Worm (Caenorhabditis elegans): Measurements from ENCODE around the gene acl-13.

acl-13 gene

DNA sequence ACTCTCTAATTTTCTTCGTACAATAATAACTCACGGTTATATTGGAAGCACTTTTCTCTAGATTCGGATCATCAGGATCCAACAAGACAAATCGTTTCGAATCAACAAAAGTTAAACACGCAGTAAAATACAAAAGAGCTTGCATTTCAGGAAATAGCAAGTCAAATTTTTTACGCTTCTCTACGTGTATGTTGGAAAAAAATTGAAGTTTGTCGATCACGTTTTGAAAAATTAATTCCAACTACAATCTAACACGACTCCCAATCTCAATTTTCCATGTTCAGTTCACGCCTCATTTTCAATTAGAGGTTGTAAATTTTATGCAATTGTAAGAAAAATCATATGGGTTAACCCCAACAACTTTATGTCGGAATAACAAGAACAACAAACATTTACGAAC is 20.3 kb upstream of the acl-13 start, which contains the start of gene spe-45 (continued):
- no peak for TF ChIP-seq snpc-1.3 (tag; optimal IDR thresholded peaks at IDR 0.05; ENCODE audit: insufficient read depth)
- TF ChIP-seq B0336.3 (GFP tag; IDR thresholded peaks at IDR 0.05): peak; percentile 83
- TF ChIP-seq F10E7.11 (tag; optimal IDR thresholded peaks at IDR 0.05): no peak
- TF ChIP-seq Y53G8AR.9 (GFP tag; conservative IDR thresholded peaks at IDR 0.05): peak; percentile 79
- no peak for TF ChIP-seq hmg-1.2 (GFP tag; IDR thresholded peaks at IDR 0.05)
- no peak for TF ChIP-seq T26A5.8 (tag; optimal IDR thresholded peaks at IDR 0.05)
- TF ChIP-seq mxl-1 (tag; optimal IDR thresholded peaks at IDR 0.05): no peak
- peak; percentile 73 for TF ChIP-seq madf-6 (GFP tag; IDR thresholded peaks at IDR 0.05)
- TF ChIP-seq F52B5.7 (tag; optimal IDR thresholded peaks at IDR 0.05): peak; percentile 21
- peak; percentile 46; the same call in 1 of the 2 replicates for TF ChIP-seq pbrm-1 (GFP tag; IDR thresholded peaks at IDR 0.05)
- TF ChIP-seq ztf-28 (GFP tag; IDR thresholded peaks at IDR 0.05): no peak
- TF ChIP-seq ztf-26 (tag; optimal IDR thresholded peaks at IDR 0.05): no peak
- no peak for TF ChIP-seq dpff-1 (tag; optimal IDR thresholded peaks at IDR 0.05)
- no peak for TF ChIP-seq ztf-18 (tag; optimal IDR thresholded peaks at IDR 0.05)
- no peak for TF ChIP-seq nhr-27 (tag; optimal IDR thresholded peaks at IDR 0.05)
- no peak for TF ChIP-seq ztf-3 (GFP tag; optimal IDR thresholded peaks at IDR 0.05)
- TF ChIP-seq nhr-120 (GFP tag; IDR thresholded peaks at IDR 0.05): no peak
- TF ChIP-seq dpl-1 (GFP tag; optimal IDR thresholded peaks at IDR 0.05): no peak
- TF ChIP-seq hlh-12 (tag; optimal IDR thresholded peaks at IDR 0.05): no peak
- TF ChIP-seq hrde-1 (tag; optimal IDR thresholded peaks at IDR 0.05; ENCODE audit: borderline replicate concordance): peak; percentile 28
- no peak for TF ChIP-seq zfh-2 (GFP tag; conservative IDR thresholded peaks at IDR 0.05)
- no peak for TF ChIP-seq ceh-79 (tag; optimal IDR thresholded peaks at IDR 0.05)
- no peak for TF ChIP-seq K11D2.4 (GFP tag; IDR thresholded peaks at IDR 0.05)
- no peak for TF ChIP-seq egl-18 (GFP tag; IDR thresholded peaks at IDR 0.05)
- TF ChIP-seq rpc-1 (optimal IDR thresholded peaks at IDR 0.05): no peak
- TF ChIP-seq rpc-1 (tag; optimal IDR thresholded peaks at IDR 0.05): no peak
- TF ChIP-seq D2030.7 (GFP tag; IDR thresholded peaks at IDR 0.05): no peak
- TF ChIP-seq attf-5 (GFP tag; optimal IDR thresholded peaks at IDR 0.05): no peak
- TF ChIP-seq T07F8.4 (tag; optimal IDR thresholded peaks at IDR 0.05): no peak
- TF ChIP-seq attf-6 (GFP tag; IDR thresholded peaks at IDR 0.05): peak; percentile 74; the same call in 1 of the 2 replicates
- no peak for TF ChIP-seq Y53F4B.3 (GFP tag; IDR thresholded peaks at IDR 0.05)
- TF ChIP-seq xnd-1 (tag; optimal IDR thresholded peaks at IDR 0.05): no peak
- TF ChIP-seq tlf-1 (GFP tag; optimal IDR thresholded peaks at IDR 0.05): no peak
- peak; percentile 45; the same call in 1 of the 2 replicates for TF ChIP-seq ceh-100 (GFP tag; IDR thresholded peaks at IDR 0.05)
- TF ChIP-seq somi-1 (GFP tag; optimal IDR thresholded peaks at IDR 0.05): no peak
- no peak for TF ChIP-seq rec-8 (tag; optimal IDR thresholded peaks at IDR 0.05)
- TF ChIP-seq nfya-1 (tag; optimal IDR thresholded peaks at IDR 0.05; ENCODE audit: borderline replicate concordance, insufficient read depth): no peak
- TF ChIP-seq snpc-4 (GFP tag; optimal IDR thresholded peaks at IDR 0.05): no peak
- TF ChIP-seq snpc-4 (tag; optimal IDR thresholded peaks at IDR 0.05): peak in 2 of 4 experiments; percentile 15 to 47
- TF ChIP-seq akir-1 (GFP tag; optimal IDR thresholded peaks at IDR 0.05): no peak
- TF ChIP-seq mes-4 (tag; optimal IDR thresholded peaks at IDR 0.05): no peak
- TF ChIP-seq dox-1 (GFP tag; IDR thresholded peaks at IDR 0.05): no peak; the same call in 1 of the 2 replicates
- TF ChIP-seq Y67H2A.10 (GFP tag; conservative IDR thresholded peaks at IDR 0.05): no peak
- no peak for TF ChIP-seq tbx-9 (tag; optimal IDR thresholded peaks at IDR 0.05; ENCODE audit: borderline replicate concordance)
- TF ChIP-seq Y56A3A.18 (GFP tag; IDR thresholded peaks at IDR 0.05): no peak
- no peak for TF ChIP-seq bed-1 (GFP tag; IDR thresholded peaks at IDR 0.05)
- TF ChIP-seq B0019.2 (GFP tag; conservative IDR thresholded peaks at IDR 0.05): no peak
- TF ChIP-seq repo-1 (tag; optimal IDR thresholded peaks at IDR 0.05): no peak
- no peak for TF ChIP-seq gei-17 (GFP tag; optimal IDR thresholded peaks at IDR 0.05)
- TF ChIP-seq C17E4.6 (GFP tag; IDR thresholded peaks at IDR 0.05): no peak

Data from whole organism, young adult.